Worm (Caenorhabditis elegans) whole organism, late embryonic: ENCODE measurements around the gene hira-1.

Experiments
- ahr-1 ChIP-seq: sonication (generic microtip); optimal IDR thresholded peaks from 2 replicates; lab custom pipeline; 2016; ENCODE audit warnings: missing genetic modification characterization, missing compliant biosample characterization
- ama-1 ChIP-seq: fragments of 150-350 bp; optimal IDR thresholded peaks from 2 replicates; lab custom pipeline; 2014
- ceh-9 ChIP-seq: sonication (generic microtip); optimal IDR thresholded peaks from 2 replicates; lab custom pipeline; 2016; ENCODE audit warnings: mild to moderate bottlenecking, missing genetic modification characterization, inconsistent platforms, missing compliant biosample characterization
- dve-1 ChIP-seq: sonication (generic microtip); optimal IDR thresholded peaks from 2 replicates; lab custom pipeline; 2017; ENCODE audit warnings: antibody characterized with exemption, mild to moderate bottlenecking, missing genetic modification characterization, missing compliant biosample characterization
- tbx-2 ChIP-seq: sonication (generic microtip); optimal IDR thresholded peaks from 2 replicates; lab custom pipeline; 2016; ENCODE audit warnings: missing genetic modification characterization, missing compliant biosample characterization

DNA sequence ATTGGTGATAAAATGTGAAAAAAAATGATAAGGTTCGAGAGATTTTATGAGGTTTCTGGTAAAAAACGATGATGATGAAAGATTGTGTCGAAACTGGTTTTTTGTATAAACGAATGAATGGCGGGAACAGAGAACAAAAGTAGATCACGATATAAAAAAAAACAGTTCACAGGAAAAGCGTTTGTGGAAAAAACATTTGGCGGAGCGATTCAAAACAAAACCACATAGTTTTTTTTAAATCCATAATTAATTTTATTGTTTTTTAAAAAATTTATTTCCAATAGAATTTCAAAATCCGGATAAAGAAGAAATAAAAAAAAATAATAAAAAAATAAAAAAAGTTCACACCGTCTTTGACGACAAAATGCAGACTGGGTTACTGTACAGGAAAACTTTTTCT is 24.5 kb downstream of the hira-1 start, which contains the start of gene ZC155.4:
- TF ChIP-seq tbx-2 (tag; lab: Kevin White, UChicago) = no peak
- no peak for TF ChIP-seq ahr-1 (tag; lab: Kevin White, UChicago)
- TF ChIP-seq ceh-9 (tag; lab: Kevin White, UChicago) = no peak
- no peak for TF ChIP-seq ama-1 (lab: Kevin White, UChicago)
- TF ChIP-seq dve-1 (tag; lab: Kevin White, UChicago) = no peak
